Fruit fly (Drosophila melanogaster) whole organism, prepupa: ENCODE results near the gene Rac1.

Source experiments
- Blimp-1 ChIP-seq: fragments of 200-800 bp; sonication (Bioruptor generic); optimal IDR thresholded peaks from 3 replicates; lab custom pipeline; 2017; ENCODE audit warnings: missing biosample characterization, missing genetic modification characterization, mild to moderate bottlenecking, moderate library complexity, missing genetic modification reagents
- CG16779 ChIP-seq: fragments of 200-800 bp; sonication (Bioruptor generic); optimal IDR thresholded peaks from 3 replicates; lab custom pipeline; 2017; ENCODE audit warnings: missing biosample characterization, mild to moderate bottlenecking, missing genetic modification characterization
- CG6854 ChIP-seq: fragments of 200-800 bp; sonication (Bioruptor generic); optimal IDR thresholded peaks from 2 replicates; lab custom pipeline; 2017; ENCODE audit warnings: missing biosample characterization, mild to moderate bottlenecking, missing genetic modification characterization
- Eip75B ChIP-seq: fragments of 200-800 bp; sonication (Bioruptor generic); optimal IDR thresholded peaks from 3 replicates; lab custom pipeline; 2016; ENCODE audit warnings: missing biosample characterization, missing genetic modification characterization
- Gug ChIP-seq: fragments of 200-800 bp; sonication (Bioruptor generic); IDR thresholded peaks from 2 replicates; pipeline ENCODE4 v1.3.6; 2022; ENCODE audit warnings: missing biosample characterization, missing genetic modification characterization
- Lpt ChIP-seq: fragments of 200-800 bp; sonication (Bioruptor generic); optimal IDR thresholded peaks from 3 replicates; lab custom pipeline; 2016; ENCODE audit warnings: missing biosample characterization, missing genetic modification characterization
- OdsH ChIP-seq: fragments of 200-800 bp; sonication (Bioruptor generic); optimal IDR thresholded peaks from 3 replicates; lab custom pipeline; 2016; ENCODE audit warnings: missing biosample characterization, missing genetic modification characterization
- achi ChIP-seq: fragments of 200-800 bp; sonication (Bioruptor generic); optimal IDR thresholded peaks from 3 replicates; lab custom pipeline; 2016; ENCODE audit warnings: missing biosample characterization, missing genetic modification characterization
- fd59A ChIP-seq: fragments of 200-800 bp; sonication (Bioruptor generic); optimal IDR thresholded peaks from 2 replicates; lab custom pipeline; 2017; ENCODE audit warnings: missing biosample characterization, mild to moderate bottlenecking, missing genetic modification characterization, missing genetic modification reagents
- fkh ChIP-seq: fragments of 200-800 bp; sonication (Bioruptor generic); optimal IDR thresholded peaks from 3 replicates; lab custom pipeline; 2017; ENCODE audit warnings: missing biosample characterization, mild to moderate bottlenecking, missing genetic modification characterization, moderate library complexity
- svp ChIP-seq: fragments of 200-800 bp; sonication (Bioruptor generic); peaks from one replicate; lab custom pipeline; 2016; ENCODE audit warnings: missing biosample characterization, missing genetic modification characterization
- vri ChIP-seq: fragments of 200-800 bp; sonication (Bioruptor generic); optimal IDR thresholded peaks from 3 replicates; lab custom pipeline; 2016; ENCODE audit warnings: missing biosample characterization, mild to moderate bottlenecking, missing genetic modification characterization

dm6 chr3L:1256061-1256780, 46.3 kb downstream of the Rac1 start, which contains the start of gene tfc:
- TF ChIP-seq Blimp-1 (GFP tag; lab: Kevin White, UChicago) (peak; percentile 94), Eip75B (GFP tag; lab: Kevin White, UChicago) (no peak), vri (peak; percentile 72), Lpt (no peak), CG16779 (no peak), fd59A (no peak), svp (GFP tag; lab: Kevin White, UChicago) (no peak), achi (GFP tag; lab: Kevin White, UChicago) (peak; percentile 13), CG6854 (GFP tag; lab: Kevin White, UChicago) (peak; percentile 64), Gug (GFP tag; lab: Robert Waterston, UW) (no peak), OdsH (no peak), fkh (GFP tag; lab: Kevin White, UChicago) (no peak)
